Worm (Caenorhabditis elegans): Measurements from ENCODE around the gene B0284.3.
A peak's percentile ranks its signal among the peaks of the same experiment; 100 is the strongest.

B0284.3 gene

DNA sequence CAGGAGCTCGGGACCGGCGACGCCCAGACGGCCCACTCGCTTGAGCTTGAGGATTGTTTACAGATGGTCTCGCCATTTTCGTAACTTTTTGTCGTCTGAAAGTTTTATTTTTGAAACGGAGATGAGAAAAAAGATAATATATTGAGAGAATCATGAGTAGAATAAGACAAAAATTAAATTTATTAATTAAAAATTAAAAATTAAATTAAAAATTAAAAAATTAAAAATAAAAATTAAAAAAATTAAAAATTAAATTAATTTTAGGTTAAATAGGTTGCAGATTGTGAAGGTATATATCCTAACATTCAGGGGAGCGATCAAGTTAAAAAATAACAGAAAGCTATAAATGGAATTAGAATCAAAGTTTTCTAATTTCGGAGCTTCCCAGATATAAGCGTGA is at the start of gene B0284.3:
Gene B0284.3 (minus strand): TSS at position 101 of the 400 bp plus-strand sequence.
- TF ChIP-seq sptf-1 (tag; optimal IDR thresholded peaks at IDR 0.05) (no peak), aha-1 (tag; optimal IDR thresholded peaks at IDR 0.05) (no peak), nhr-85 (tag) (no peak), lin-14 (GFP tag; optimal IDR thresholded peaks at IDR 0.05) (no peak), lsy-2 (tag; optimal IDR thresholded peaks at IDR 0.05) (no peak), ceh-82 (tag; optimal IDR thresholded peaks at IDR 0.05) (no peak), pag-3 (tag; optimal IDR thresholded peaks at IDR 0.05; ENCODE audit: borderline replicate concordance, insufficient read depth) (no peak)

DNA sequence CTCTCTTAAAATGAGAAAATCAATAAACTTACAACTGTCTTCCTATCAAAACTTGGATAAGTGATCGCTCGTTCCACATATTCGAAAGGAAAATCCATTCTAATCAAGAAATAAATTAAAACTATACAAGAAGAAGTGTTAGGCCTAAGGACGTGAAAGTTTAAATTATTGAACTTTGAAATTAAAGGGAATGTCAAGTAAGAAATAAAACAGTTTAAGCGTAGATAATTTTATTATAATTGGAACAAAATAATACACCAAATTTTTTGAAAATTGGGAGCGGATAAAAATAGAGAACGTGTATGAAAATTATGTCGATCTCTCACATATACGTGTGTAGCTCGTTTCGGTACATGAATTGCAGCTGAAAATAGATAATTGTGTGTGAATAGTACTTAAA is 49.8 kb upstream of the B0284.3 start, which contains the start of gene C28A5.6:
Gene C28A5.6 (minus strand): TSS at position 101 of the 400 bp plus-strand sequence.
- TF ChIP-seq Y116A8C.19 (tag; optimal IDR thresholded peaks at IDR 0.05; ENCODE audit: borderline replicate concordance), result no peak
- TF ChIP-seq lin-13 (GFP tag; optimal IDR thresholded peaks at IDR 0.05), result no peak
- TF ChIP-seq hlh-4 (tag; optimal IDR thresholded peaks at IDR 0.05), result no peak
- no peak for TF ChIP-seq efl-3 (GFP tag; optimal IDR thresholded peaks at IDR 0.05)

DNA sequence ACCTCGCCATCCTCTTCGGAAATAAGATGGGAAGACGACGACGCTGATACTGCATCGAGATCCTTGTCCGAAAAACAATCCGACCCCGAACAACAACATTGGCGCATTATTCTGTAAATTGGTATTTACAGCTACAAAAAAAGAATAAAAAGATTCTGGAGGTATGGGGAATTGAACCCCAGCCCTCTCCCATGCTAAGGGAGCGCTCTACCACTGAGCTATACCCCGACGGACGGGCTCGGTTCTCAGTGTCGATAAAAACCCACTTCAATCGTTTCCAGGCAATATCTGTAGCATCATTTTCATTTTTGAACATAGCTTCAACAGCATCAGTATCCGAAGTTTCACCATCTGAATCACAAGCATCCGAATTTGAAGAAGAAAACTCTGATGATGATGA is 49.2 kb upstream of the B0284.3 start:
- TF ChIP-seq snpc-4 (tag; optimal IDR thresholded peaks at IDR 0.05) (peak; percentile 22), rnt-1 (tag; optimal IDR thresholded peaks at IDR 0.05) (peak; percentile 28), nhr-84 (tag; optimal IDR thresholded peaks at IDR 0.05) (no peak), lin-35 (GFP tag; optimal IDR thresholded peaks at IDR 0.05) (peak in 1 of 2 experiments; percentile 13), jun-1 (tag; optimal IDR thresholded peaks at IDR 0.05) (no peak), efl-1 (optimal IDR thresholded peaks at IDR 0.05) (peak in 1 of 2 experiments; percentile 10), efl-1 (GFP tag; optimal IDR thresholded peaks at IDR 0.05 in 1 of 2) (peak in 1 of 2 experiments; percentile 63)

DNA sequence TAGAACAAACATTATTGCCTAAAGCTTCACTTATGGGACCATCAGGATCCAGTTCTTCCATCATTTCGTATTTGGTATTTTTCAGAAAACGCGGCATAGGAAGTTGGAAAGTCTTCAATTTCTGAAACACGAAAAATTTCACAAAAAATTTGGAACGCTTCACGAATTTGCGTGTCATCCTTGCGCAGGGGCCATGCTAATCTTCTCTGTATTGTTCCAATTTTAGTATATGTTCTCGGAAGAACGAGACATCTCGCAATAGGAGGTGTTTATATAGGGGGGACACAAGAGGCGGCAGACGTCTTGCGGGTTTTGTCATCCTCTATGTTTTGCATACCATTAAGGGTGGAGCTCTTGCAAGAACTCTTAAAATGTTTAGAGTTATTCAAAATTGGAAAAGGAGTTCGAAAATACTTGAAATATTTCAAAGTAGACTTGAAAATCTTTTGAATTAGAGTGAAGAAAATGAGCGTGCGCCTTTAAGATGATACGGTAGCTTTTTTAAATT is 47.1 kb upstream of the B0284.3 start:
- TF ChIP-seq nhr-71 (tag; optimal IDR thresholded peaks at IDR 0.05) (peak; percentile 41), nhr-90 (tag; optimal IDR thresholded peaks at IDR 0.05; ENCODE audit: poor library complexity) (peak; percentile 27), unc-86 (tag; optimal IDR thresholded peaks at IDR 0.05) (peak; percentile 6), elt-2 (tag; optimal IDR thresholded peaks at IDR 0.05) (peak; percentile 6), snu-23 (GFP tag; optimal IDR thresholded peaks at IDR 0.05) (peak; percentile 23), irx-1 (tag; optimal IDR thresholded peaks at IDR 0.05) (peak; percentile 19), nhr-47 (tag; optimal IDR thresholded peaks at IDR 0.05) (peak; percentile 63), ceh-88 (GFP tag; IDR thresholded peaks at IDR 0.05) (peak; percentile 35; the same call in 1 of the 2 replicates), xbp-1 (tag; optimal IDR thresholded peaks at IDR 0.05) (peak; percentile 9), rnt-1 (tag; optimal IDR thresholded peaks at IDR 0.05) (peak; percentile 38), snpc-4 (tag; optimal IDR thresholded peaks at IDR 0.05) (peak; percentile 96), grh-1 (GFP tag; IDR thresholded peaks at IDR 0.05) (peak; percentile 40; the same call in 1 of the 2 replicates), C16A3.4 (tag; optimal IDR thresholded peaks at IDR 0.05) (peak; percentile 6), efl-1 (optimal IDR thresholded peaks at IDR 0.05) (peak in 1 of 2 experiments; percentile 26), efl-1 (GFP tag; optimal IDR thresholded peaks at IDR 0.05 in 1 of 2) (peak in 1 of 2 experiments; percentile 88), nhr-19 (GFP tag; conservative IDR thresholded peaks at IDR 0.05) (peak; percentile 86), swsn-7 (tag; optimal IDR thresholded peaks at IDR 0.05) (peak; percentile 45), mab-9 (GFP tag; IDR thresholded peaks at IDR 0.05) (peak; percentile 67), lin-14 (GFP tag; optimal IDR thresholded peaks at IDR 0.05) (peak; percentile 26), isw-1 (GFP tag; IDR thresholded peaks at IDR 0.05) (0 out of 2 replicates have a peak, but pooled peaks have one; percentile 14), fkh-8 (tag; optimal IDR thresholded peaks at IDR 0.05) (peak; percentile 3), lsy-2 (tag; optimal IDR thresholded peaks at IDR 0.05) (peak in 1 of 2 experiments; percentile 21), zip-4 (GFP tag; optimal IDR thresholded peaks at IDR 0.05) (peak; percentile 29), dpl-1 (GFP tag; optimal IDR thresholded peaks at IDR 0.05) (peak in 1 of 3 experiments; percentile 30), dsc-1 (tag; optimal IDR thresholded peaks at IDR 0.05) (peak; percentile 43)
